Worm (Caenorhabditis elegans): ENCODE measurements around the gene snpn-1.
A peak's percentile ranks its signal among the peaks of the same experiment; 100 is the strongest.

The snpn-1 gene

ce11 chrIV:5090993-5091793 lies at the start of gene snpn-1, which contains the start of gene C02B10.4:
Gene snpn-1 (minus strand): TSS chrIV:5091043.
Gene C02B10.4 (plus strand): TSS chrIV:5091586.
- TF ChIP-seq ceh-36 (tag; optimal IDR thresholded peaks at IDR 0.05) (no peak), F13C5.2 (tag; optimal IDR thresholded peaks at IDR 0.05) (peak; percentile 8)

DNA sequence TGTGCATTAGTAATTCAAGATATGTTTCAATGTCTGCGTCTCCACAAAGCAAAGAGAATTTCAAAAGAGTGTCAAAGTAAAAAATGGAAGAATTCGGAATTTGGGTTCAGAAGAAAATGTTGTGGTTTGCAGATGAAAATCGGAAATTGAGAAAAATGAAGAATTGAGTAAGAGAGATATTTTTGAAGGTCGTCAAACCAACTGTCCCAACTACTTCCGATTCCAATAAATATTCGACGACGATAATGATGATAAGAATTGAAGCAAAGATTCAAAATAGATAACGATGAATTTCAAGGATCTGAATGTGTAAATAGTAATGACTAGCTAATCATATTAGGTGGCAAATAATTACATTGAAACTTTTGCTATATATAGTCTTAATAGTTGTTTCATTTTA lies 49.1 kb upstream of the snpn-1 start:
- TF ChIP-seq flt-1 (GFP tag; IDR thresholded peaks at IDR 0.05), result no peak
- TF ChIP-seq aly-1 (tag; optimal IDR thresholded peaks at IDR 0.05), result no peak
- TF ChIP-seq pes-1 (GFP tag; IDR thresholded peaks at IDR 0.05), result no peak
- TF ChIP-seq B0310.2 (tag; optimal IDR thresholded peaks at IDR 0.05), result no peak
- no peak for TF ChIP-seq tbx-37 (GFP tag; conservative IDR thresholded peaks at IDR 0.05)
- no peak for TF ChIP-seq hmg-4 (GFP tag; optimal IDR thresholded peaks at IDR 0.05)
- no peak for TF ChIP-seq hmbx-1 (tag; optimal IDR thresholded peaks at IDR 0.05)
- TF ChIP-seq sea-1 (GFP tag; conservative IDR thresholded peaks at IDR 0.05), result no peak
- no peak for TF ChIP-seq hnd-1 (tag; optimal IDR thresholded peaks at IDR 0.05)
- no peak for TF ChIP-seq F13C5.2 (tag; optimal IDR thresholded peaks at IDR 0.05)
- TF ChIP-seq scrt-1 (GFP tag; IDR thresholded peaks at IDR 0.05), result no peak

- TF ChIP-seq hmbx-1 (tag; optimal IDR thresholded peaks at IDR 0.05) (no peak), pes-1 (GFP tag; IDR thresholded peaks at IDR 0.05) (no peak), ceh-36 (tag; optimal IDR thresholded peaks at IDR 0.05) (no peak), scrt-1 (GFP tag; IDR thresholded peaks at IDR 0.05) (no peak), ama-1 (optimal IDR thresholded peaks at IDR 0.05) (no peak), hnd-1 (tag; optimal IDR thresholded peaks at IDR 0.05) (no peak), ceh-13 (GFP tag; optimal IDR thresholded peaks at IDR 0.05) (no peak), flt-1 (GFP tag; IDR thresholded peaks at IDR 0.05) (no peak), tra-4 (tag; optimal IDR thresholded peaks at IDR 0.05) (no peak), F13C5.2 (tag; optimal IDR thresholded peaks at IDR 0.05) (no peak), B0310.2 (tag; optimal IDR thresholded peaks at IDR 0.05) (no peak), aly-1 (tag; optimal IDR thresholded peaks at IDR 0.05) (no peak), sea-1 (GFP tag; conservative IDR thresholded peaks at IDR 0.05) (no peak), tbx-11 (GFP tag; IDR thresholded peaks at IDR 0.05) (no peak), tbx-37 (GFP tag; conservative IDR thresholded peaks at IDR 0.05) (no peak), hmg-4 (GFP tag; optimal IDR thresholded peaks at IDR 0.05) (no peak), ets-7 (tag; optimal IDR thresholded peaks at IDR 0.05) (no peak)
These were observed 48.3 kb upstream of the snpn-1 start for ce11 chrIV:5139189-5139588.

DNA sequence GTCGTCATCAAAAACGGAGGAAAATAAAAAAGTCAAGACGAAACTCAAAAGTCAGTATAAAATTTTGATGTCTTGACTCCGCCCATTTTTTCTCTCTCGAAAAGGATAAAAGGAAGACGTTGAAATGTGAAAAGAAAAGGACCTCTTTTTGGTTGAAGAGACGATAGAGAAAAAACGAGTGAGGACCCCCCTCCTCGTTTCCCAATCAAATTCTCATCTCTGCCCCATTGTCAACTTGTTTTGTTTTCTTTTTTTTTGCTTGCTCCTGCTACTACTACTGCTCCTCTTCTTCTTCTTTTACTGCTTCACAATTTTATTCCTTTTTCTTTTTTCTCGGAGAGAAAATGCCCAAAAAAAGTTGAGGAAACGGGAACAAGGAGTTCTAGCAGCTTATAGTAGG lies 47.0 kb upstream of the snpn-1 start:
- TF ChIP-seq tbx-37 (GFP tag; conservative IDR thresholded peaks at IDR 0.05), result no peak
- TF ChIP-seq flt-1 (GFP tag; IDR thresholded peaks at IDR 0.05), result no peak
- TF ChIP-seq ets-7 (tag; optimal IDR thresholded peaks at IDR 0.05), result no peak
- no peak for TF ChIP-seq aly-1 (tag; optimal IDR thresholded peaks at IDR 0.05)
- no peak for TF ChIP-seq pes-1 (GFP tag; IDR thresholded peaks at IDR 0.05)
- no peak for TF ChIP-seq scrt-1 (GFP tag; IDR thresholded peaks at IDR 0.05)
- TF ChIP-seq hnd-1 (tag; optimal IDR thresholded peaks at IDR 0.05), result no peak
- TF ChIP-seq tbx-11 (GFP tag; IDR thresholded peaks at IDR 0.05), result no peak
- TF ChIP-seq ceh-13 (GFP tag; optimal IDR thresholded peaks at IDR 0.05), result no peak
- TF ChIP-seq hmbx-1 (tag; optimal IDR thresholded peaks at IDR 0.05), result no peak
- no peak for TF ChIP-seq ama-1 (optimal IDR thresholded peaks at IDR 0.05)
- TF ChIP-seq F13C5.2 (tag; optimal IDR thresholded peaks at IDR 0.05), result no peak

- TF ChIP-seq hnd-1 (tag; optimal IDR thresholded peaks at IDR 0.05) (no peak), ceh-13 (GFP tag; optimal IDR thresholded peaks at IDR 0.05) (no peak), ceh-36 (tag; optimal IDR thresholded peaks at IDR 0.05) (peak; percentile 25), tra-4 (tag; optimal IDR thresholded peaks at IDR 0.05) (no peak), B0310.2 (tag; optimal IDR thresholded peaks at IDR 0.05) (no peak), ets-7 (tag; optimal IDR thresholded peaks at IDR 0.05) (no peak), tbx-11 (GFP tag; IDR thresholded peaks at IDR 0.05) (no peak), hmg-4 (GFP tag; optimal IDR thresholded peaks at IDR 0.05) (no peak), F13C5.2 (tag; optimal IDR thresholded peaks at IDR 0.05) (no peak)
These were observed 45.7 kb upstream of the snpn-1 start for ce11 chrIV:5136523-5136922.

- no peak for TF ChIP-seq ama-1 (optimal IDR thresholded peaks at IDR 0.05)
- no peak for TF ChIP-seq ets-7 (tag; optimal IDR thresholded peaks at IDR 0.05)
- TF ChIP-seq ceh-13 (GFP tag; optimal IDR thresholded peaks at IDR 0.05), result no peak
- TF ChIP-seq tbx-11 (GFP tag; IDR thresholded peaks at IDR 0.05), result no peak
- no peak for TF ChIP-seq B0310.2 (tag; optimal IDR thresholded peaks at IDR 0.05)
- no peak for TF ChIP-seq tbx-37 (GFP tag; conservative IDR thresholded peaks at IDR 0.05)
- TF ChIP-seq F13C5.2 (tag; optimal IDR thresholded peaks at IDR 0.05), result no peak
These were observed 44.0 kb upstream of the snpn-1 start for ce11 chrIV:5134798-5135197.

ce11 chrIV:5133791-5134370 lies 43.0 kb upstream of the snpn-1 start:
- no peak for TF ChIP-seq scrt-1 (GFP tag; IDR thresholded peaks at IDR 0.05)
- TF ChIP-seq ets-7 (tag; optimal IDR thresholded peaks at IDR 0.05), result no peak
- TF ChIP-seq hnd-1 (tag; optimal IDR thresholded peaks at IDR 0.05), result no peak
- no peak for TF ChIP-seq ceh-13 (GFP tag; optimal IDR thresholded peaks at IDR 0.05)
- no peak for TF ChIP-seq flt-1 (GFP tag; IDR thresholded peaks at IDR 0.05)
- no peak for TF ChIP-seq B0310.2 (tag; optimal IDR thresholded peaks at IDR 0.05)
- TF ChIP-seq tra-4 (tag; optimal IDR thresholded peaks at IDR 0.05), result no peak
- TF ChIP-seq tbx-11 (GFP tag; IDR thresholded peaks at IDR 0.05), result no peak

- TF ChIP-seq ama-1 (optimal IDR thresholded peaks at IDR 0.05) (no peak), hnd-1 (tag; optimal IDR thresholded peaks at IDR 0.05) (no peak), ceh-36 (tag; optimal IDR thresholded peaks at IDR 0.05) (no peak), tbx-37 (GFP tag; conservative IDR thresholded peaks at IDR 0.05) (no peak), flt-1 (GFP tag; IDR thresholded peaks at IDR 0.05) (no peak), ets-7 (tag; optimal IDR thresholded peaks at IDR 0.05) (no peak), aly-1 (tag; optimal IDR thresholded peaks at IDR 0.05) (no peak), ceh-13 (GFP tag; optimal IDR thresholded peaks at IDR 0.05) (no peak), hmbx-1 (tag; optimal IDR thresholded peaks at IDR 0.05) (no peak)
These were observed 40.9 kb upstream of the snpn-1 start for ce11 chrIV:5131781-5132180.
